Fruit fly (Drosophila melanogaster) whole organism: ENCODE data around the gene CG7201.

ENCODE experiments used
- CG8478 ChIP-seq: fragments of >200 bp; optimal IDR thresholded peaks from 2 replicates; lab custom pipeline; 2018; ENCODE audit warnings: inconsistent platforms
- EcR ChIP-seq, 2 experiments: fragments of >200 bp; optimal IDR thresholded peaks; 2 replicates each; lab custom pipeline; 2017; ENCODE audit warnings: missing biosample characterization in 2 of 2, missing genetic modification characterization in 2 of 2, missing genetic modification reagents in 2 of 2
- pan ChIP-seq: fragments of >200 bp; optimal IDR thresholded peaks from 2 replicates; lab custom pipeline; 2017
- psq ChIP-seq: fragments of >200 bp; optimal IDR thresholded peaks from 2 replicates; lab custom pipeline; 2017
- usp ChIP-seq: fragments of >200 bp; optimal IDR thresholded peaks from 2 replicates; lab custom pipeline; 2017; ENCODE audit warnings: missing biosample characterization, missing genetic modification characterization, mixed read lengths

dm6 chr3L:8320105-8320813 lies 25.1 kb upstream of the CG7201 start, which contains the start of gene CG13670:
- TF ChIP-seq pan (lab: Kevin White, UChicago) (no peak), EcR (GFP tag; optimal IDR thresholded peaks at IDR 0.05; lab: Kevin White, UChicago) (no peak), CG8478 (lab: Kevin White, UChicago) (no peak), usp (GFP tag; lab: Kevin White, UChicago) (no peak), psq (lab: Kevin White, UChicago) (no peak)
